Fruit fly (Drosophila melanogaster): ENCODE measurements around the gene CG42367.
A peak's percentile ranks its signal among the peaks of the same experiment; 100 is the strongest.

CG42367 gene

DNA sequence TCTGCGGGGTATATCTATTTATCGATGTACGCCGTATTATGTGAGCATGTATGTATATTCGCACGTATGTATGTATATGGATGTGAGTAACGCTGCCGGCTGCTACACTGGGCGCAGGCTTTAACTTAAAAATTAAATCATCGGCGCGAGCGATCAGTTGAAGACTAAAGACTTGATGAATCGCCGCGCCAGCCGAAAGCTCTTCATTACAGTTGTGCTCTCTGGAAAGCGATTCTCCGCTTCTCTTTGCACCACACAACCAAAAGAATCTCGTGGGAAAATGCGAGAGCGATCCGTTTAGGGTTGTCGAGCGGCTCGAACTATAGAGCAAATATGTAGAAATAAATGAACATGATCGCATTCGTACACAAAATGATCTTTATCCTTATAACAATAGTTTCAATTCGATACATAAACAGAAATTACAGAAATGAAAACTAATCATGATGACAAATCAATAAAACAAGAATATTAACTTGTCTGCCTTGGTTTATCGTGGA is 21.9 kb upstream of the CG42367 start, which contains the start of gene CG13124 (continued):
- TF ChIP-seq ERR (GFP tag; optimal IDR thresholded peaks at IDR 0.05) (peak; percentile 18), chif (GFP tag; optimal IDR thresholded peaks at IDR 0.05) (no peak), sim (GFP tag; IDR thresholded peaks at IDR 0.05) (no peak), CG11456 (GFP tag; IDR thresholded peaks at IDR 0.05) (no peak), C15 (GFP tag; IDR thresholded peaks at IDR 0.05) (no peak), CG31365 (tag; optimal IDR thresholded peaks at IDR 0.05) (peak; percentile 40), Deaf1 (tag; optimal IDR thresholded peaks at IDR 0.05) (peak; percentile 34), slp2 (GFP tag; optimal IDR thresholded peaks at IDR 0.05) (no peak), her (GFP tag; optimal IDR thresholded peaks at IDR 0.05) (peak; percentile 21), ab (GFP tag; optimal IDR thresholded peaks at IDR 0.05) (no peak), toy (GFP tag; IDR thresholded peaks at IDR 0.05) (no peak), Hr3 (GFP tag; optimal IDR thresholded peaks at IDR 0.05) (no peak), nau (GFP tag; optimal IDR thresholded peaks at IDR 0.05) (no peak), NC2α (GFP tag; optimal IDR thresholded peaks at IDR 0.05) (no peak), ftz-f1 (GFP tag; optimal IDR thresholded peaks at IDR 0.05) (no peak), btn (GFP tag; optimal IDR thresholded peaks at IDR 0.05) (no peak), yki (optimal IDR thresholded peaks at IDR 0.05) (no peak), CG8924 (tag; optimal IDR thresholded peaks at IDR 0.05) (peak; percentile 17), emc (GFP tag; optimal IDR thresholded peaks at IDR 0.05) (no peak), CG1529 (GFP tag; optimal IDR thresholded peaks at IDR 0.05) (no peak), ash1 (GFP tag; optimal IDR thresholded peaks at IDR 0.05) (no peak), Myb (GFP tag; optimal IDR thresholded peaks at IDR 0.05) (no peak), CG13624 (GFP tag; optimal IDR thresholded peaks at IDR 0.05) (peak; percentile 22), croc (GFP tag; conservative IDR thresholded peaks at IDR 0.05) (no peak), CG16813 (GFP tag; IDR thresholded peaks at IDR 0.05; ENCODE audit: partially characterized antibody) (no peak), ssp (GFP tag; IDR thresholded peaks at IDR 0.05) (no peak), CG11504 (tag; optimal IDR thresholded peaks at IDR 0.05) (peak; percentile 5), Dll (GFP tag; IDR thresholded peaks at IDR 0.05; ENCODE audit: partially characterized antibody) (no peak), ranshi (GFP tag; IDR thresholded peaks at IDR 0.05) (no peak), CG12744 (GFP tag; optimal IDR thresholded peaks at IDR 0.05) (no peak), tap (tag; optimal IDR thresholded peaks at IDR 0.05) (no peak), Blimp-1 (GFP tag; optimal IDR thresholded peaks at IDR 0.05) (no peak), lbe (GFP tag; optimal IDR thresholded peaks at IDR 0.05) (no peak), CG30403 (GFP tag; optimal IDR thresholded peaks at IDR 0.05) (no peak), CG15479 (GFP tag; optimal IDR thresholded peaks at IDR 0.05) (no peak), lilli (GFP tag; optimal IDR thresholded peaks at IDR 0.05) (peak; percentile 59), Hr39 (optimal IDR thresholded peaks at IDR 0.05) (no peak), row (GFP tag; IDR thresholded peaks at IDR 0.05) (peak; percentile 70), B-H1 (GFP tag; IDR thresholded peaks at IDR 0.05) (no peak), CG12391 (tag; optimal IDR thresholded peaks at IDR 0.05) (peak; percentile 5), jumu (GFP tag; optimal IDR thresholded peaks at IDR 0.05) (no peak), CG4617 (GFP tag; optimal IDR thresholded peaks at IDR 0.05; ENCODE audit: borderline replicate concordance) (no peak), slou (GFP tag; optimal IDR thresholded peaks at IDR 0.05) (no peak), ase (GFP tag; IDR thresholded peaks at IDR 0.05) (no peak), MBD-R2 (GFP tag; IDR thresholded peaks at IDR 0.05) (no peak), CG6654 (GFP tag; optimal IDR thresholded peaks at IDR 0.05) (no peak), dm (GFP tag; optimal IDR thresholded peaks at IDR 0.05) (no peak), CG15514 (GFP tag; optimal IDR thresholded peaks at IDR 0.05) (peak; percentile 43), Sin3A (optimal IDR thresholded peaks at IDR 0.05) (no peak), Trl (optimal IDR thresholded peaks at IDR 0.05) (peak; percentile 55 to 84), Trl (GFP tag; optimal IDR thresholded peaks at IDR 0.05) (no peak), CG12155 (GFP tag; optimal IDR thresholded peaks at IDR 0.05) (no peak), BEAF-32 (GFP tag; optimal IDR thresholded peaks at IDR 0.05) (no peak), cas (GFP tag; IDR thresholded peaks at IDR 0.05) (no peak)

Data from whole organism, embryonic.